Worm (Caenorhabditis elegans) whole organism, dauer: ENCODE results near the gene F36G3.3.

ENCODE experiments used
- unc-62 ChIP-seq: sonication (generic microtip); optimal IDR thresholded peaks from 2 replicates; lab custom pipeline; 2017; ENCODE audit warnings: missing biosample characterization, missing genetic modification reagents, missing genetic modification characterization

F36G3.3 gene

DNA sequence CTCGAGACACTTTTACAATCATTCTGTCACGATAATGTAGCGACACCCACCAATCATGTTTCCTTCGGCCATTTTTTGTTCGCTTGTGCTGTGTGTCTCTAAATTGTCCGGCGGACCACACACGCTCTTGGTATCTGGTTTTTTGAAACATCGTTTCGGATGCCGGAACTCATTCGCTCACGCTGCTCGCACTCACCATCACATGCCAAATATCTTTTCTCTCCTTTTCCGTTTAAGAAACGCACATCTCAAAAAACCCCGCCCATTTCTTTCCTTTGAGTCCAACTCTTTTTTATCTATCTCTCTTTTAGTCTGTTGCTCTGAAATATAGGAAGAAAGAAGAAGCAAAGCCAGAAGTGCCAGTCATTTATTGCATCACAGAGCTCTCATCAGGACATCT, at the start of gene F36G3.3:
Gene F36G3.3, plus strand, starts transcription at position 306 of the 400 bp plus-strand sequence.
- no peak for TF ChIP-seq unc-62 (GFP tag; lab: Kevin White, UChicago)

- no peak for TF ChIP-seq unc-62 (GFP tag; lab: Kevin White, UChicago)
These were observed 44.1 kb upstream of the F36G3.3 start for ce11 chrX:9754537-9754936.

- TF ChIP-seq unc-62 (GFP tag; lab: Kevin White, UChicago): no peak
These were observed 41.7 kb upstream of the F36G3.3 start, which contains the start of gene T09B9.1 for ce11 chrX:9756971-9757370. Gene T09B9.1 (plus strand): TSS chrX:9757271.

DNA sequence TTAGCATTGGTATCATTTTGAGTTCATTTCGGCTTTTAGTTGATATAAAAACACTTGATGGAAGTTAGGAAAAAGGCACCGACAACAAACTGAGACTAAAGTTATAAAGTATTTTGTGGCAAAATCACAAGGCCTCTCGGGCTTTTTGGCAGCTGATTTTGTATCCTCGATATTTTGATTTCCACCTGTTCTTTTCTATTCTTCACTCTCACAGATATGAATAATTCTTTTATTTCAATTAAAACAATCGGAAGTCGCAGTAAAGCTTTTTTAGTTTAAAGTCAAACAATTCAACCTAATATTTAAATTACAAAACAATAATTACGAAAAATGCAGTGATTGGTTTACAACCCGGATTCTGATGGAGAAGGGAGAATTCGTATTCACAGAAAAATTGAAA, 37.4 kb upstream of the F36G3.3 start, which contains the start of gene T09B9.3:
Gene T09B9.3, minus strand, starts transcription at position 101 of the 400 bp plus-strand sequence.
- no peak for TF ChIP-seq unc-62 (GFP tag; lab: Kevin White, UChicago)

DNA sequence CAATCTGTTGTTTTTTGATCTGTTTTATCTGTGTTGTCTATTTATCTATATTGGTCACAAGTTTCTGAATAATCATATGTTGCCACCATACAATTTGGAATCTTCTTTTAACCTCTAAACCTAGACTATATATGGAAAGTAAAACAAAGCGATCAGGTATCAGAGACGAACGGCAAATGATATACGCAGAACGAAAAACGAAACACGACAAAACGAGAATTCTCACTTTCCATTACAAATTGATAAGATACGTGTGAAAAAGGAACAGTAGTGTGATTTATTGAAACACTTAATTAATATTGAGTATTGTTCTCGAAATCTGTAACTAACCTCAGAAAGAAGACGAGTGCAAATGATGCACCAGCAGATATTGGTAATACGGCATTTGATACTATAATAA, 34.7 kb upstream of the F36G3.3 start:
- no peak for TF ChIP-seq unc-62 (GFP tag; lab: Kevin White, UChicago)

DNA sequence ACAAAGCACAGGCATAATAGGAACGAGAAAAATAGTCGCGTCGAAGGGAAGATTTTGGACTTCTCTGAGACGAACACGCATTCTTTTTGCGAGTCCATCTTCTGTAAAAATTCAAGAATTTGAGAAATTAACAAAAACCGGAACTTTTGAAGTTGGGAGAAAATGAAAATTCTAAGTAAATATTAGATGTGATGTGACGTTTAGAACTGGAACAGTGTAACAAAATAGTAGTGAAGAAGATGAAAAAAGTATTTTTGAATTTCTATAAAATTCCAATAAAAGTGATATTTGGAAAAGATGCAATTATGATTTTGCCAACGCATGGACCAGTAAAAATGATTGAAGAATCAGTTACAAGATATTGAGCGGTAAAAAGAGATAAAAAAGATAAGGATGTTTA, 33.8 kb upstream of the F36G3.3 start, which contains the start of gene slc-17.9:
Gene slc-17.9, minus strand, starts transcription at position 101 of the 400 bp plus-strand sequence.
- no peak for TF ChIP-seq unc-62 (GFP tag; lab: Kevin White, UChicago)

ce11 chrX:9774323-9774722, 24.3 kb upstream of the F36G3.3 start, which contains the start of gene T09B9.4:
Gene T09B9.4 (minus strand): TSS chrX:9774352.
- no peak for TF ChIP-seq unc-62 (GFP tag; lab: Kevin White, UChicago)

DNA sequence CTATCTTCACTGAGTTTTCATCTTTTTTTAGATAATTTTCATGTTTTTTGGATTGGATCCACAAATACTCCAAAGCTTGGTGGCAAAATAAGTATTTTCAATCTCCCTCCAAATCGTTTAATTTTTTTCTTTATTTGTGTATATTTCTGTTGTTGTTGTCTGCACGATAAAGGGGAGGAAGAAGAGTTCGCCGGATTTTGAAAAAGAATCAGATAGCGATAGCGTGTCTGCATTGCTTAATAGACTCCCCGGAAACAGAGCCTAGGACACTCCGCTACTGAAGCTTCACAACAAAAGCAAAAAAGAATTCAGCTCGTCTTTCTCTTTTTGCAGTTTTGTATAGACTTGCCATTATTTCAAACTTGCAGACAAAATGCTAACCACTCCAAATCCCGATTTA, 21.2 kb upstream of the F36G3.3 start, which contains the start of gene T09B9.5:
Gene T09B9.5, plus strand, starts transcription at position 301 of the 400 bp plus-strand sequence.
- TF ChIP-seq unc-62 (GFP tag; lab: Kevin White, UChicago): no peak

DNA sequence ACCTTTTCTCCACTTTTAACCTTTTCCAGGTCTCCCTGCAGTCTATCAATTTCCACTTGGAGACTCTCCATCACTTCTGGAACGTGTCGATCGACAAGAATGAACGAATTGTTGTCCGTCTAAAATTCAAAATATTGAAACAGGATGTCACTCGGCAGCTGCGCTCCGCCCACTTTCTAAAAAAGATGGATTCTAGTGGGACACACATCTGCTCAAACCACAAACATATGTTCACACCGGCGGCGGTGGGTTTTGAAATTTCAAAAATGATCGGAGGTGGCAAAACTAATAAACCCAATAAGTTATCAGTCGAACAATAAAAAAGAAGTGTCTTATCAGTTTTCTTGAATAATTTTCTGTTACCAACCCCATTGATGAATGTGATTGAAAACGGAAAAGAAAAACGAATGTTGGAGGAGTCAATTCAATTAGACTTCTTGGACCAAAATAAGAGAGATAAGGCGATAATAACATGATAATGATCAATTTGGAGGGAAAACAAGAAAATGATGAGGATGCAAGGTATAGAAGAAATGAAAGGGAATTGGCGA, 16.2 kb upstream of the F36G3.3 start:
- TF ChIP-seq unc-62 (GFP tag; lab: Kevin White, UChicago): no peak

ce11 chrX:9785865-9786264, 12.8 kb upstream of the F36G3.3 start:
- no peak for TF ChIP-seq unc-62 (GFP tag; lab: Kevin White, UChicago)

DNA sequence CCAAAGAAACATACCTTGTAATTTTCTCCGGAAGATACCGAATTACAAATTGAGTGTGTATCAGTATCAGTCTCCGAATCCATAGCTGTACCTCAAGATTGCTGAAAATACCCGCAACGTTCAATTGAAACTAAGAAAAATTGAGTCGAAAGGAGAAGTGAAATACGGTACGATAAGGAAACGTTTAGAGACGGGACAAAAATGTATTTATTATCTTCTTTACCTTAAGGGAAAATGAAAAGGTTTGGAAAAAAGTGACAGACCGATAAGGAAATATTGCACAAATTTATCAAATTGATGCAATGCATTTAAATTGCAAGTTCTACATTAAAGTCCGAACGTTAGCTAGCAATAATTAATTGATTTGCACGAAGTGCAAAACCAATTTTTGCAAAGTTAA, 9.5 kb upstream of the F36G3.3 start, which contains the start of gene F36G3.1:
Gene F36G3.1, minus strand, starts transcription at position 101 of the 400 bp plus-strand sequence.
- no peak for TF ChIP-seq unc-62 (GFP tag; lab: Kevin White, UChicago)

ce11 chrX:9794173-9794572, 4.5 kb upstream of the F36G3.3 start, which contains the start of gene F36G3.2:
Gene F36G3.2 (minus strand): TSS chrX:9794273.
- TF ChIP-seq unc-62 (GFP tag; lab: Kevin White, UChicago): no peak

DNA sequence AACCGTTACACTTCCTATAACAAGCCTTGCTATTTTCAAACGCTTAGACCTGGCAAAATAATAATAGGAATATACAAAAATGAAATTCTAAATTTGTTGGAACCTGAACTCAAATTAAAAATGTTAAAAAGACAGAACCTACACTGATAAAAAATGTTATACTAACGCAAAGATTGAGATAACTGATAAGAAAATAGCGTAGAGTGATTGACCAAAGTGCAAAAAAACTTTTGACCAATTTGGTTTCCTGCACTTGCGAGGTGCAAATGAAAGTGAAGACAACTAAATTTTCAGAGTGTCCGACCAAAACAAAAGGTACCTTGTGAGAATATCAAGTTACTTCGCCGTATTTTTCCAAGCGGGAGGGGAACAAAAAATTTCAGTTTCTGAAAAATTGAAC, 3.1 kb upstream of the F36G3.3 start:
- TF ChIP-seq unc-62 (GFP tag; lab: Kevin White, UChicago): no peak

DNA sequence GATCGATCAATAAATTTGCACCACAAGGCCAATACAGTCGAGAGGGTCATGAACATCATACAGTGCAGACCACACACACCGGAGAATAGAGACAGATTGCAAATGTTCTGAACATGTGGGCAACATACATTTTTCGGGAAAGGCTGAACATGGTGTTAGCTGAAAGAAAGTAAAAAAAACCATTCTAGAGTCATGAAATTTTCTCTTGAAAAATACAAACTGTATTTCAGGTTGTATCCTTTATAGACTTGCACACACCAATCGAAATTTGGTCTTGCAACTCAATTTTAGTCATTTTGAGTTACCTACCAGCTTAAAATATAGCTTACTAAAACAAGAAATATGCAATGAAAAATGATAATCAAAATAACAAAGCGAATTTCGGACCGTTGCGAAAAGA, 2.6 kb upstream of the F36G3.3 start:
- no peak for TF ChIP-seq unc-62 (GFP tag; lab: Kevin White, UChicago)

DNA sequence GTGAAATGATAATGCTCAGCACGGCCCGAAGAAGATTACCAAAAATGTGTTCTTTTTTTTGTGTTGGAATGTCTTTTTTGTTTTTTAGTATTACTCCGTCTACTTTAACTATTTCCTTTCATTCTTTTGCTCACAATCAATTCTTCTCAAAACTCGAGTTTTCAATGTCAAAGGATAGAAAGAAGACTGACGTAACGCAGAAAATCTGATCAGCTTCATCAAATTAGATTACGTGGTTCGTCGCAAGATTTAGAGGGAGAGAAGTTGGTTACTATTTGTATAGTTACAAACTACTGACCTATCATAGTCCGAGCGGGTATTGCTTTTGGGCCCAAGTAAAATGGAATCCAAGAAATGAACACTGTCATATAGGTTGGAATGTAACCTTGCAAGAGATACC, 5.0 kb downstream of the F36G3.3 start:
- no peak for TF ChIP-seq unc-62 (GFP tag; lab: Kevin White, UChicago)

DNA sequence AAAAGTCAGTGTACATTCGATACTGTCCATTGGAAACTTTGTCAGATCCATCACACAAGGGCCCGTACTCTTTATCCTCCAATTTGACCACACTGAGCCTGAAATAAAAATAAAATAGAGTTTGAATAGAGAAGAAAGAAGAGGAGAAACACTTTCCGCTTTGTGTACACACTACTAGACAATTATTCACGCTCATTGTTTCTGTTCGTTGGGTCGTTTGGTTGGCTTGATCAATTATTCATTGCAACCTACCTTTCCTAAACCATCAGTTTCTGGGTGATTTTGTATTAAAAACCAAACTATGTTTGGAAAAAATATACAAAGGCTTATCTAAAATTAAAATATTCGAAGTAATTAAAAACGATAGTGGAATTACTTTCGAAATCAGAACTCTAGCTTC, 6.1 kb downstream of the F36G3.3 start:
- no peak for TF ChIP-seq unc-62 (GFP tag; lab: Kevin White, UChicago)

- TF ChIP-seq unc-62 (GFP tag; lab: Kevin White, UChicago): no peak
These were observed 6.8 kb downstream of the F36G3.3 start for ce11 chrX:9805426-9805825.
